Worm (Caenorhabditis elegans): ENCODE data around the gene Y43F8B.3.

- TF ChIP-seq T22C8.4 (GFP tag; IDR thresholded peaks at IDR 0.05) = no peak
- TF ChIP-seq tab-1 (GFP tag; IDR thresholded peaks at IDR 0.05) = no peak
Measured at ce11 chrV:19520130-19520529, 17.2 kb downstream of the Y43F8B.3 start.
